Fruit fly (Drosophila melanogaster) whole organism, embryonic: ENCODE data around the gene ham.

Source experiments
- Blimp-1 ChIP-seq: fragments of 200-800 bp; sonication (Bioruptor generic); optimal IDR thresholded peaks from 3 replicates; lab custom pipeline; 2018; ENCODE audit warnings: missing biosample characterization, missing genetic modification characterization, mild to moderate bottlenecking, moderate library complexity, missing genetic modification reagents
- CG10209 ChIP-seq: fragments of 200-800 bp; sonication (Bioruptor generic); optimal IDR thresholded peaks from 3 replicates; lab custom pipeline; 2017; ENCODE audit warnings: missing biosample characterization, mild to moderate bottlenecking, missing genetic modification characterization, missing genetic modification reagents
- CG10462 ChIP-seq: fragments of 200-800 bp; sonication (Bioruptor generic); optimal IDR thresholded peaks from 2 replicates; lab custom pipeline; 2016; ENCODE audit warnings: missing biosample characterization, missing genetic modification characterization
- CG11456 ChIP-seq: fragments of 200-800 bp; sonication (Bioruptor generic); IDR thresholded peaks from 3 replicates; pipeline ENCODE4 v1.3.6; 2022; ENCODE audit warnings: missing biosample characterization, missing genetic modification characterization
- CG11723 ChIP-seq: fragments of 200-800 bp; sonication (Bioruptor generic); optimal IDR thresholded peaks from 2 replicates; lab custom pipeline; 2017; ENCODE audit warnings: missing biosample characterization, mild to moderate bottlenecking, missing genetic modification characterization
- CG12104 ChIP-seq: fragments of 200-800 bp; sonication (Bioruptor generic); optimal IDR thresholded peaks from 3 replicates; lab custom pipeline; 2016; ENCODE audit warnings: missing biosample characterization, missing genetic modification characterization
- CG12236 ChIP-seq: fragments of 200-800 bp; sonication (Bioruptor generic); optimal IDR thresholded peaks from 2 replicates; lab custom pipeline; 2016; ENCODE audit warnings: missing biosample characterization, missing genetic modification characterization
- CG16813 ChIP-seq: fragments of 200-800 bp; sonication (Bioruptor generic); IDR thresholded peaks from 3 replicates; pipeline ENCODE4 v1.3.6; 2022; ENCODE audit warnings: missing biosample characterization, missing genetic modification characterization; ENCODE audit not compliant: partially characterized antibody
- CG18764 ChIP-seq: fragments of 200-800 bp; sonication (Bioruptor generic); optimal IDR thresholded peaks from 3 replicates; lab custom pipeline; 2016; ENCODE audit warnings: missing biosample characterization, missing genetic modification characterization
- CG3065 ChIP-seq: fragments of 200-800 bp; sonication (Bioruptor generic); optimal IDR thresholded peaks from 2 replicates; lab custom pipeline; 2016; ENCODE audit warnings: missing biosample characterization, missing genetic modification characterization
- CG3847 ChIP-seq: fragments of 200-800 bp; sonication (Bioruptor generic); IDR thresholded peaks from 2 replicates; pipeline ENCODE4 v1.3.6; 2022; ENCODE audit warnings: missing biosample characterization, missing genetic modification characterization
- CG4854 ChIP-seq: fragments of 200-800 bp; sonication (Bioruptor generic); optimal IDR thresholded peaks from 2 replicates; lab custom pipeline; 2016; ENCODE audit warnings: missing biosample characterization, missing genetic modification characterization, inconsistent platforms
- CG6683 ChIP-seq: fragments of 200-800 bp; sonication (Bioruptor generic); optimal IDR thresholded peaks from 2 replicates; lab custom pipeline; 2017; ENCODE audit warnings: missing biosample characterization, mild to moderate bottlenecking, missing genetic modification characterization, missing genetic modification reagents
- CG7928 ChIP-seq: fragments of 200-800 bp; sonication (Bioruptor generic); optimal IDR thresholded peaks from 2 replicates; lab custom pipeline; 2017; ENCODE audit warnings: missing biosample characterization, mild to moderate bottlenecking, missing genetic modification characterization
- CG9437 ChIP-seq: fragments of 200-800 bp; sonication (Bioruptor generic); optimal IDR thresholded peaks from 2 replicates; lab custom pipeline; 2018; ENCODE audit warnings: missing biosample characterization, mild to moderate bottlenecking, missing genetic modification characterization
- CoRest ChIP-seq: fragments of 200-800 bp; sonication (Bioruptor generic); optimal IDR thresholded peaks from 3 replicates; lab custom pipeline; 2018; ENCODE audit warnings: missing biosample characterization, mild to moderate bottlenecking, missing genetic modification characterization, moderate library complexity
- GATAe ChIP-seq: fragments of 200-800 bp; sonication (Bioruptor generic); conservative IDR thresholded peaks from 2 replicates; pipeline ENCODE4 v1.3.6; 2022; ENCODE audit warnings: missing biosample characterization, missing genetic modification characterization
- Hmr ChIP-seq: fragments of 200-800 bp; sonication (Bioruptor generic); optimal IDR thresholded peaks from 3 replicates; lab custom pipeline; 2017; ENCODE audit warnings: mild to moderate bottlenecking, missing biosample characterization, missing genetic modification reagents, missing genetic modification characterization
- Hr3 ChIP-seq: fragments of 200-800 bp; sonication (Bioruptor generic); optimal IDR thresholded peaks from 3 replicates; lab custom pipeline; 2016; ENCODE audit warnings: missing biosample characterization, missing genetic modification characterization
- Hr39 ChIP-seq: fragments of >200 bp; optimal IDR thresholded peaks from 2 replicates; lab custom pipeline; 2017
- Hr78 ChIP-seq, 2 experiments: fragments of 200-800 bp in 1 of 2; fragments of >200 bp in 1 of 2; sonication (Bioruptor generic) in 1 of 2; optimal IDR thresholded peaks; 2 replicates each; lab custom pipeline; 2017 to 2019; ENCODE audit warnings: missing biosample characterization in 2 of 2, missing genetic modification characterization in 2 of 2, mild to moderate bottlenecking in 1 of 2, moderate library complexity in 1 of 2
- Jarid2 ChIP-seq: fragments of 200-800 bp; sonication (Bioruptor generic); optimal IDR thresholded peaks from 3 replicates; lab custom pipeline; 2017; ENCODE audit warnings: mild to moderate bottlenecking, missing biosample characterization, missing genetic modification reagents, missing genetic modification characterization
- NfI ChIP-seq: fragments of 200-800 bp; sonication (Bioruptor generic); optimal IDR thresholded peaks from 3 replicates; lab custom pipeline; 2018; ENCODE audit warnings: missing biosample characterization, mild to moderate bottlenecking, missing genetic modification characterization, moderate library complexity
- Rfx ChIP-seq: fragments of 200-800 bp; sonication (Bioruptor generic); IDR thresholded peaks from 2 replicates; pipeline ENCODE4 v1.3.6; 2022; ENCODE audit warnings: missing biosample characterization, missing genetic modification characterization
- Rx ChIP-seq: fragments of 200-800 bp; sonication (Bioruptor generic); IDR thresholded peaks from 2 replicates; pipeline ENCODE4 v1.3.6; 2022; ENCODE audit warnings: missing biosample characterization, missing genetic modification characterization
- Spps ChIP-seq: fragments of 200-800 bp; sonication (Bioruptor generic); optimal IDR thresholded peaks from 2 replicates; lab custom pipeline; 2018; ENCODE audit warnings: missing biosample characterization, mild to moderate bottlenecking, missing genetic modification characterization
- Vsx1 ChIP-seq: fragments of 200-800 bp; sonication (Bioruptor generic); optimal IDR thresholded peaks from 2 replicates; lab custom pipeline; 2017; ENCODE audit warnings: missing biosample characterization, mild to moderate bottlenecking, missing genetic modification characterization, missing genetic modification reagents
- al ChIP-seq: fragments of 200-800 bp; sonication (Bioruptor generic); IDR thresholded peaks from 2 replicates; pipeline ENCODE4 v1.3.6; 2022; ENCODE audit warnings: missing biosample characterization, missing genetic modification characterization
- aop ChIP-seq: fragments of 200-800 bp; sonication (Bioruptor generic); IDR thresholded peaks from 2 replicates; pipeline ENCODE4 v1.3.6; 2022; ENCODE audit warnings: missing biosample characterization, missing genetic modification characterization
- croc ChIP-seq: fragments of 200-800 bp; sonication (Bioruptor generic); conservative IDR thresholded peaks from 3 replicates; pipeline ENCODE4 v1.3.6; 2022; ENCODE audit warnings: missing biosample characterization, missing genetic modification characterization
- crol ChIP-seq: fragments of 200-800 bp; sonication (Bioruptor generic); IDR thresholded peaks from 2 replicates; pipeline ENCODE4 v1.3.6; 2022; ENCODE audit warnings: missing biosample characterization, missing genetic modification characterization
- crp ChIP-seq, 2 experiments: fragments of 200-800 bp; sonication (Bioruptor generic); optimal IDR thresholded peaks; 2 replicates in 1 of 2; 3 replicates in 1 of 2; lab custom pipeline; 2017; ENCODE audit warnings: missing biosample characterization in 2 of 2, missing genetic modification characterization in 2 of 2, mild to moderate bottlenecking in 1 of 2, moderate library complexity in 1 of 2
- dpn ChIP-seq, 2 experiments: fragments of 200-800 bp; sonication (Bioruptor generic); optimal IDR thresholded peaks; 3 replicates each; lab custom pipeline; 2016; ENCODE audit warnings: missing biosample characterization in 2 of 2, missing genetic modification characterization in 2 of 2
- eyg ChIP-seq: fragments of 200-800 bp; sonication (Bioruptor generic); optimal IDR thresholded peaks from 3 replicates; lab custom pipeline; 2016; ENCODE audit warnings: missing biosample characterization, missing genetic modification characterization
- fd3F ChIP-seq: fragments of 200-800 bp; sonication (Bioruptor generic); optimal IDR thresholded peaks from 2 replicates; lab custom pipeline; 2018; ENCODE audit warnings: missing biosample characterization, mild to moderate bottlenecking, missing genetic modification characterization, moderate library complexity
- gfzf ChIP-seq: fragments of 200-800 bp; sonication (Bioruptor generic); optimal IDR thresholded peaks from 2 replicates; lab custom pipeline; 2016; ENCODE audit warnings: missing biosample characterization, mild to moderate bottlenecking, missing genetic modification characterization, moderate library complexity
- hb ChIP-seq: fragments of 200-800 bp; sonication (Bioruptor generic); IDR thresholded peaks from 3 replicates; pipeline ENCODE4 v1.3.6; 2022; ENCODE audit warnings: missing biosample characterization, missing genetic modification characterization; ENCODE audit not compliant: partially characterized antibody
- jigr1 ChIP-seq: fragments of 200-800 bp; sonication (Bioruptor generic); IDR thresholded peaks from 3 replicates; pipeline ENCODE4 v1.3.6; 2022; ENCODE audit warnings: missing biosample characterization, missing genetic modification characterization
- lola ChIP-seq, 3 experiments: fragments of >200 bp in 2 of 3; fragments of 200-800 bp in 1 of 3; sonication (Bioruptor generic) in 1 of 3; optimal IDR thresholded peaks; 2 replicates each; lab custom pipeline; 2017 to 2019; ENCODE audit warnings: missing biosample characterization in 3 of 3, missing genetic modification characterization in 3 of 3, mild to moderate bottlenecking in 1 of 3, moderate library complexity in 1 of 3
- luna ChIP-seq: fragments of 200-800 bp; sonication (Bioruptor generic); optimal IDR thresholded peaks from 2 replicates; lab custom pipeline; 2016; ENCODE audit warnings: missing biosample characterization, missing genetic modification characterization
- maf-S ChIP-seq: fragments of 200-800 bp; sonication (Bioruptor generic); optimal IDR thresholded peaks from 2 replicates; lab custom pipeline; 2016; ENCODE audit warnings: missing biosample characterization, missing genetic modification characterization
- nmo ChIP-seq: fragments of 200-800 bp; sonication (Bioruptor generic); optimal IDR thresholded peaks from 2 replicates; lab custom pipeline; 2018; ENCODE audit warnings: missing biosample characterization, mild to moderate bottlenecking, missing genetic modification characterization, moderate library complexity
- sd ChIP-seq: fragments of 200-800 bp; sonication (Bioruptor generic); optimal IDR thresholded peaks from 3 replicates; lab custom pipeline; 2018; ENCODE audit warnings: missing biosample characterization, mild to moderate bottlenecking, missing genetic modification characterization, moderate library complexity
- slbo ChIP-seq: fragments of 200-800 bp; sonication (Bioruptor generic); IDR thresholded peaks from 2 replicates; pipeline ENCODE4 v1.3.6; 2022; ENCODE audit warnings: missing biosample characterization, missing genetic modification characterization
- so ChIP-seq: fragments of 200-800 bp; sonication (Bioruptor generic); IDR thresholded peaks from 3 replicates; pipeline ENCODE4 v1.3.6; 2022; ENCODE audit warnings: missing biosample characterization, missing genetic modification characterization
- sr ChIP-seq: fragments of 200-800 bp; sonication (Bioruptor generic); IDR thresholded peaks from 3 replicates; pipeline ENCODE4 v1.3.6; 2022; ENCODE audit warnings: missing biosample characterization, missing genetic modification characterization
- stwl ChIP-seq: fragments of 200-800 bp; sonication (Bioruptor generic); optimal IDR thresholded peaks from 3 replicates; lab custom pipeline; 2018; ENCODE audit warnings: missing biosample characterization, mild to moderate bottlenecking, missing genetic modification characterization, moderate library complexity
- tgo ChIP-seq: fragments of 200-800 bp; sonication (Bioruptor generic); IDR thresholded peaks from 3 replicates; pipeline ENCODE4 v1.3.6; 2022; ENCODE audit warnings: missing biosample characterization, missing genetic modification characterization
- tx ChIP-seq: fragments of 200-800 bp; sonication (Bioruptor generic); optimal IDR thresholded peaks from 2 replicates; lab custom pipeline; 2016; ENCODE audit warnings: missing biosample characterization, missing genetic modification characterization
- zfh2 ChIP-seq: fragments of 200-800 bp; sonication (Bioruptor generic); optimal IDR thresholded peaks from 2 replicates; lab custom pipeline; 2016; ENCODE audit warnings: missing biosample characterization, missing genetic modification characterization

The ham gene

DNA sequence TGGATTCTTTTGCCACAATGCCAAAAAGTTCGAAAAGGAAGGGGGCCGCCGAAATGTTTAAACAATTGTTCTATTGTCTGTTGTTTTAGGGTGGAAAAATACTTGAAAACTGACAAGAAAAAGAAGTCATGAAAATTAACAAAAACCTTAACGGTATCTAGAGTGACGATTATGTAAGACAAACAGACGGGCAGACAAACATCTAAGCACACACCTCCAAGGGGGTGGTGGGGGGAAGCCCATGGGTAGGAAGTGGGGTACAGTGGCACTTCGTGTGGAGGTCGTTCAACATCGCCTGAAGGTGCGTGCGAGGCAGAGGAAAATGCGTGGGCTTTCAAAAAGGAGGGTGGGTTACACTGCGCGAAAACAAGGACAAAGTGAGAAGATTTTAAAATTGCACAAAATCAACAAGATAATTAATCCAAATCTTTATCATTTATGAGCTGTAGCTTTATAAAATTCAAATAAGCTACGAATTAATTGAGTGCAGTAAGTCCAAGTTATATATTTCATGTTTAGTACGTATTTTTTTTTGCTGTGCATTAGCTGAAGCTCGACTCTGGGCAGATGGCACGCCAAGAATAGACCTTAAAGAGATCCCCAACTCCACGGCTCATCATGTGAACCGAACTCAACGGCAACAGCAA is 75.2 kb downstream of the ham start (continued):
- no peak for TF ChIP-seq zfh2 (GFP tag; lab: Kevin White, UChicago)
- TF ChIP-seq sd (tag; lab: Kevin White, UChicago), result no peak
- no peak for TF ChIP-seq CG9437 (GFP tag; lab: Kevin White, UChicago)
- TF ChIP-seq Hmr (GFP tag; lab: Kevin White, UChicago), result peak; percentile 9
- no peak for TF ChIP-seq CG10462 (GFP tag; lab: Kevin White, UChicago)
- TF ChIP-seq slbo, result no peak
- no peak for TF ChIP-seq lola (GFP tag; optimal IDR thresholded peaks at IDR 0.05; lab: Kevin White, UChicago)
- TF ChIP-seq Hr78 (GFP tag; optimal IDR thresholded peaks at IDR 0.05; lab: Kevin White, UChicago), result no peak
- no peak for TF ChIP-seq CG12236 (GFP tag; lab: Kevin White, UChicago)
- TF ChIP-seq CG12104 (GFP tag; lab: Kevin White, UChicago), result no peak
- no peak for TF ChIP-seq Vsx1 (GFP tag; lab: Kevin White, UChicago)
- TF ChIP-seq CG10209 (GFP tag; lab: Kevin White, UChicago), result peak; percentile 15
- peak; percentile 74 for TF ChIP-seq crol
- TF ChIP-seq CoRest (tag; lab: Kevin White, UChicago), result no peak
- peak; percentile 0 for TF ChIP-seq Blimp-1 (GFP tag; lab: Kevin White, UChicago)
- no peak for TF ChIP-seq dpn (GFP tag; optimal IDR thresholded peaks at IDR 0.05; lab: Kevin White, UChicago)
- no peak for TF ChIP-seq crp (GFP tag; optimal IDR thresholded peaks at IDR 0.05; lab: Kevin White, UChicago)
- no peak for TF ChIP-seq hb
- TF ChIP-seq CG7928, result no peak
- TF ChIP-seq Hr39 (lab: Kevin White, UChicago), result no peak
- TF ChIP-seq tgo (GFP tag; lab: Robert Waterston, UW), result no peak
- no peak for TF ChIP-seq CG4854 (GFP tag; lab: Kevin White, UChicago)
- TF ChIP-seq eyg, result no peak
- TF ChIP-seq jigr1, result no peak
- no peak for TF ChIP-seq CG6683 (GFP tag; lab: Kevin White, UChicago)
- no peak for TF ChIP-seq al (GFP tag; lab: Robert Waterston, UW)
- peak; percentile 2 for TF ChIP-seq Jarid2
- TF ChIP-seq aop (GFP tag; lab: Robert Waterston, UW), result 0 out of 2 replicates have a peak, but pooled peaks have one; percentile 34
- TF ChIP-seq luna (GFP tag; lab: Kevin White, UChicago), result no peak
- TF ChIP-seq CG18764 (GFP tag; lab: Kevin White, UChicago), result no peak
- TF ChIP-seq nmo (GFP tag; lab: Kevin White, UChicago), result no peak
- TF ChIP-seq NfI (GFP tag; lab: Kevin White, UChicago), result no peak
- no peak for TF ChIP-seq stwl (tag; lab: Kevin White, UChicago)
- no peak for TF ChIP-seq Spps
- no peak for TF ChIP-seq tx (GFP tag; lab: Kevin White, UChicago)
- no peak for TF ChIP-seq fd3F (GFP tag; lab: Kevin White, UChicago)
- TF ChIP-seq Hr3 (GFP tag; lab: Kevin White, UChicago), result no peak
- TF ChIP-seq Rx (GFP tag; lab: Robert Waterston, UW), result no peak
- no peak for TF ChIP-seq CG3847 (GFP tag; lab: Robert Waterston, UW)
- TF ChIP-seq gfzf (GFP tag; lab: Kevin White, UChicago), result no peak
- no peak for TF ChIP-seq so
- TF ChIP-seq GATAe (GFP tag; lab: Robert Waterston, UW), result no peak
- TF ChIP-seq maf-S (GFP tag; lab: Kevin White, UChicago), result no peak
- TF ChIP-seq CG3065 (GFP tag; lab: Kevin White, UChicago), result no peak
- no peak for TF ChIP-seq CG16813 (GFP tag; lab: Robert Waterston, UW)
- TF ChIP-seq CG11723 (GFP tag; lab: Kevin White, UChicago), result peak; percentile 6
- TF ChIP-seq croc (GFP tag; lab: Robert Waterston, UW), result no peak
- TF ChIP-seq Rfx, result peak; percentile 19; the same call in 1 of the 2 replicates
- no peak; the same call in 2 of the 3 replicates for TF ChIP-seq sr (GFP tag; lab: Robert Waterston, UW)
- TF ChIP-seq CG11456 (GFP tag; lab: Robert Waterston, UW), result peak; percentile 34; the same call in 1 of the 3 replicates
